Fruit fly (Drosophila melanogaster) whole organism, embryonic: ENCODE measurements around the gene Naa80.
A peak's percentile ranks its signal among the peaks of the same experiment; 100 is the strongest.

Experiments
- Bdp1 ChIP-seq: fragments of 200-800 bp; sonication (Bioruptor generic); optimal IDR thresholded peaks from 3 replicates; lab custom pipeline; 2016; ENCODE audit warnings: missing biosample characterization, missing genetic modification characterization
- CG10979 ChIP-seq: fragments of 200-800 bp; sonication (Bioruptor generic); optimal IDR thresholded peaks from 2 replicates; lab custom pipeline; 2018; ENCODE audit warnings: missing biosample characterization, mild to moderate bottlenecking, missing genetic modification characterization, moderate library complexity
- CG11085 ChIP-seq: fragments of 200-800 bp; sonication (Bioruptor generic); IDR thresholded peaks from 2 replicates; pipeline ENCODE4 v1.3.6; 2022; ENCODE audit warnings: missing biosample characterization, missing genetic modification characterization
- CG12155 ChIP-seq: fragments of 200-800 bp; sonication (Bioruptor generic); optimal IDR thresholded peaks from 3 replicates; lab custom pipeline; 2016; ENCODE audit warnings: missing biosample characterization, missing genetic modification characterization
- CG12219 ChIP-seq: fragments of 200-800 bp; sonication (Bioruptor generic); optimal IDR thresholded peaks from 3 replicates; lab custom pipeline; 2018; ENCODE audit warnings: missing biosample characterization, mild to moderate bottlenecking, missing genetic modification characterization
- CG12659 ChIP-seq: fragments of 200-800 bp; sonication (Bioruptor generic); optimal IDR thresholded peaks from 3 replicates; lab custom pipeline; 2017; ENCODE audit warnings: mild to moderate bottlenecking, missing biosample characterization, missing genetic modification reagents, missing genetic modification characterization
- CG12942 ChIP-seq: fragments of 200-800 bp; sonication (Bioruptor generic); optimal IDR thresholded peaks from 3 replicates; lab custom pipeline; 2016; ENCODE audit warnings: missing biosample characterization, missing genetic modification characterization
- CG14050 ChIP-seq: fragments of 200-800 bp; sonication (Bioruptor generic); IDR thresholded peaks from 3 replicates; pipeline ENCODE4 v1.3.6; 2022; ENCODE audit warnings: missing biosample characterization, missing genetic modification characterization
- CG15479 ChIP-seq: fragments of 200-800 bp; sonication (Bioruptor generic); optimal IDR thresholded peaks from 3 replicates; lab custom pipeline; 2019; ENCODE audit warnings: missing biosample characterization, mild to moderate bottlenecking, missing genetic modification characterization, moderate library complexity
- CG1603 ChIP-seq: fragments of 200-800 bp; sonication (Bioruptor generic); optimal IDR thresholded peaks from 2 replicates; lab custom pipeline; 2019; ENCODE audit warnings: missing biosample characterization, mild to moderate bottlenecking, missing genetic modification characterization, moderate library complexity
- CG2120 ChIP-seq: fragments of 200-800 bp; sonication (Bioruptor generic); optimal IDR thresholded peaks from 3 replicates; lab custom pipeline; 2016; ENCODE audit warnings: missing biosample characterization, missing genetic modification characterization
- CG31441 ChIP-seq: fragments of 200-800 bp; sonication (Bioruptor generic); IDR thresholded peaks from 2 replicates; pipeline ENCODE4 v1.3.6; 2022; ENCODE audit warnings: missing biosample characterization, missing genetic modification characterization
- CG3407 ChIP-seq: fragments of 200-800 bp; sonication (Bioruptor generic); optimal IDR thresholded peaks from 2 replicates; lab custom pipeline; 2018; ENCODE audit warnings: missing biosample characterization, mild to moderate bottlenecking, missing genetic modification characterization
- CG42726 ChIP-seq: fragments of 200-800 bp; sonication (Bioruptor generic); IDR thresholded peaks from 2 replicates; pipeline ENCODE4 v1.3.6; 2022; ENCODE audit warnings: missing biosample characterization, missing genetic modification characterization; ENCODE audit not compliant: partially characterized antibody
- CG4730 ChIP-seq: fragments of 200-800 bp; sonication (Bioruptor generic); IDR thresholded peaks from 2 replicates; pipeline ENCODE4 v1.3.6; 2022; ENCODE audit warnings: missing biosample characterization, missing genetic modification characterization
- CG6765 ChIP-seq: fragments of 200-800 bp; sonication (Bioruptor generic); optimal IDR thresholded peaks from 3 replicates; lab custom pipeline; 2017; ENCODE audit warnings: missing biosample characterization, mild to moderate bottlenecking, missing genetic modification characterization
- CG7271 ChIP-seq: fragments of 200-800 bp; sonication (Bioruptor generic); optimal IDR thresholded peaks from 2 replicates; lab custom pipeline; 2018; ENCODE audit warnings: missing biosample characterization, mild to moderate bottlenecking, missing genetic modification characterization, moderate library complexity
- CG7987 ChIP-seq: fragments of 200-800 bp; sonication (Bioruptor generic); optimal IDR thresholded peaks from 2 replicates; lab custom pipeline; 2018; ENCODE audit warnings: missing biosample characterization, mild to moderate bottlenecking, missing genetic modification characterization, moderate library complexity
- CG8359 ChIP-seq: fragments of 200-800 bp; sonication (Bioruptor generic); optimal IDR thresholded peaks from 2 replicates; lab custom pipeline; 2017; ENCODE audit warnings: missing biosample characterization, mild to moderate bottlenecking, missing genetic modification characterization, borderline replicate concordance
- Dbx ChIP-seq: fragments of 200-800 bp; sonication (Bioruptor generic); IDR thresholded peaks from 3 replicates; pipeline ENCODE4 v1.3.6; 2022; ENCODE audit warnings: missing biosample characterization, missing genetic modification characterization
- Dref ChIP-seq: fragments of 200-800 bp; sonication (Bioruptor generic); IDR thresholded peaks from 2 replicates; pipeline ENCODE4 v1.3.6; 2022; ENCODE audit warnings: missing biosample characterization, missing genetic modification characterization
- Ets65A ChIP-seq: fragments of 200-800 bp; sonication (Bioruptor generic); peaks from one replicate; lab custom pipeline; 2016; ENCODE audit warnings: missing biosample characterization, missing genetic modification characterization
- Gsc ChIP-seq: fragments of 200-800 bp; sonication (Bioruptor generic); IDR thresholded peaks from 2 replicates; pipeline ENCODE4 v1.3.6; 2022; ENCODE audit warnings: missing biosample characterization, missing genetic modification characterization
- HLH4C ChIP-seq: fragments of 200-800 bp; sonication (Bioruptor generic); IDR thresholded peaks from 3 replicates; pipeline ENCODE4 v1.3.6; 2022; ENCODE audit warnings: missing biosample characterization, missing genetic modification characterization; ENCODE audit not compliant: partially characterized antibody
- Hr78 ChIP-seq, 2 experiments: fragments of 200-800 bp in 1 of 2; fragments of >200 bp in 1 of 2; sonication (Bioruptor generic) in 1 of 2; optimal IDR thresholded peaks; 2 replicates each; lab custom pipeline; 2017 to 2019; ENCODE audit warnings: missing biosample characterization in 2 of 2, missing genetic modification characterization in 2 of 2, mild to moderate bottlenecking in 1 of 2, moderate library complexity in 1 of 2
- Lhr ChIP-seq: fragments of 200-800 bp; sonication (Bioruptor generic); optimal IDR thresholded peaks from 3 replicates; lab custom pipeline; 2017; ENCODE audit warnings: mild to moderate bottlenecking, missing biosample characterization, missing genetic modification reagents, missing genetic modification characterization
- Max ChIP-seq: fragments of 200-800 bp; sonication (Bioruptor generic); optimal IDR thresholded peaks from 2 replicates; lab custom pipeline; 2016; ENCODE audit warnings: missing biosample characterization, mild to moderate bottlenecking, missing genetic modification characterization
- Med ChIP-seq: fragments of 200-800 bp; sonication (Bioruptor generic); peaks from one replicate; lab custom pipeline; 2016; ENCODE audit warnings: missing biosample characterization, missing genetic modification characterization, mild to moderate bottlenecking, inconsistent platforms, moderate library complexity
- Mes4 ChIP-seq: fragments of 200-800 bp; sonication (Bioruptor generic); optimal IDR thresholded peaks from 2 replicates; lab custom pipeline; 2016; ENCODE audit warnings: missing biosample characterization, missing genetic modification characterization
- NC2α ChIP-seq: fragments of 200-800 bp; sonication (Bioruptor generic); optimal IDR thresholded peaks from 2 replicates; lab custom pipeline; 2016; ENCODE audit warnings: missing biosample characterization, missing genetic modification characterization
- Oaz ChIP-seq: fragments of 200-800 bp; sonication (Bioruptor generic); IDR thresholded peaks from 2 replicates; pipeline ENCODE4 v1.3.6; 2022; ENCODE audit warnings: missing biosample characterization, missing genetic modification characterization
- Optix ChIP-seq: fragments of 200-800 bp; sonication (Bioruptor generic); IDR thresholded peaks from 3 replicates; pipeline ENCODE4 v1.3.6; 2022; ENCODE audit warnings: missing biosample characterization, missing genetic modification characterization
- Sry-δ ChIP-seq: fragments of 200-800 bp; sonication (Bioruptor generic); optimal IDR thresholded peaks from 2 replicates; lab custom pipeline; 2016; ENCODE audit warnings: missing biosample characterization, missing genetic modification characterization
- Usf ChIP-seq: fragments of 200-800 bp; sonication (Bioruptor generic); optimal IDR thresholded peaks from 2 replicates; lab custom pipeline; 2017; ENCODE audit warnings: missing genotype, missing biosample characterization, missing genetic modification characterization
- bigmax ChIP-seq: fragments of 200-800 bp; sonication (Bioruptor generic); optimal IDR thresholded peaks from 2 replicates; lab custom pipeline; 2018; ENCODE audit warnings: missing biosample characterization, mild to moderate bottlenecking, missing genetic modification characterization
- cad ChIP-seq: fragments of >200 bp; optimal IDR thresholded peaks from 2 replicates; lab custom pipeline; 2017; ENCODE audit warnings: missing biosample characterization, missing genetic modification characterization
- dimm ChIP-seq: fragments of 200-800 bp; sonication (Bioruptor generic); IDR thresholded peaks from 2 replicates; pipeline ENCODE4 v1.3.6; 2022; ENCODE audit warnings: missing biosample characterization, missing genetic modification characterization
- dpn ChIP-seq, 2 experiments: fragments of 200-800 bp; sonication (Bioruptor generic); optimal IDR thresholded peaks; 3 replicates each; lab custom pipeline; 2016; ENCODE audit warnings: missing biosample characterization in 2 of 2, missing genetic modification characterization in 2 of 2
- gsb ChIP-seq: fragments of 200-800 bp; sonication (Bioruptor generic); IDR thresholded peaks from 2 replicates; pipeline ENCODE4 v1.3.6; 2022; ENCODE audit warnings: missing biosample characterization, missing genetic modification characterization
- h ChIP-seq: fragments of >200 bp; optimal IDR thresholded peaks from 2 replicates; lab custom pipeline; 2017
- hb ChIP-seq: fragments of 200-800 bp; sonication (Bioruptor generic); IDR thresholded peaks from 3 replicates; pipeline ENCODE4 v1.3.6; 2022; ENCODE audit warnings: missing biosample characterization, missing genetic modification characterization; ENCODE audit not compliant: partially characterized antibody
- row ChIP-seq: fragments of 200-800 bp; sonication (Bioruptor generic); IDR thresholded peaks from 3 replicates; pipeline ENCODE4 v1.3.6; 2022; ENCODE audit warnings: missing biosample characterization, missing genetic modification characterization
- salm ChIP-seq: fragments of 200-800 bp; sonication (Bioruptor generic); optimal IDR thresholded peaks from 2 replicates; lab custom pipeline; 2018; ENCODE audit warnings: missing biosample characterization, mild to moderate bottlenecking, missing genetic modification characterization
- sim ChIP-seq: fragments of 200-800 bp; sonication (Bioruptor generic); IDR thresholded peaks from 2 replicates; pipeline ENCODE4 v1.3.6; 2022; ENCODE audit warnings: missing biosample characterization, missing genetic modification characterization
- tap ChIP-seq: fragments of 200-800 bp; optimal IDR thresholded peaks from 3 replicates; lab custom pipeline; 2019; ENCODE audit warnings: missing biosample characterization, mild to moderate bottlenecking, missing genetic modification characterization, moderate library complexity
- twi ChIP-seq: fragments of 200-800 bp; optimal IDR thresholded peaks from 2 replicates; lab custom pipeline; 2019; ENCODE audit warnings: missing biosample characterization, mild to moderate bottlenecking, missing genetic modification characterization, moderate library complexity
- usp ChIP-seq: fragments of >200 bp; optimal IDR thresholded peaks from 2 replicates; lab custom pipeline; 2017; ENCODE audit warnings: missing biosample characterization, missing genetic modification characterization
- wor ChIP-seq: fragments of 200-800 bp; sonication (Bioruptor generic); IDR thresholded peaks from 2 replicates; pipeline ENCODE4 v1.3.6; 2022; ENCODE audit warnings: missing biosample characterization, missing genetic modification characterization
- zen ChIP-seq: fragments of 200-800 bp; sonication (Bioruptor generic); optimal IDR thresholded peaks from 3 replicates; lab custom pipeline; 2018; ENCODE audit warnings: missing biosample characterization, mild to moderate bottlenecking, missing genetic modification characterization, moderate library complexity

Gene Naa80

DNA sequence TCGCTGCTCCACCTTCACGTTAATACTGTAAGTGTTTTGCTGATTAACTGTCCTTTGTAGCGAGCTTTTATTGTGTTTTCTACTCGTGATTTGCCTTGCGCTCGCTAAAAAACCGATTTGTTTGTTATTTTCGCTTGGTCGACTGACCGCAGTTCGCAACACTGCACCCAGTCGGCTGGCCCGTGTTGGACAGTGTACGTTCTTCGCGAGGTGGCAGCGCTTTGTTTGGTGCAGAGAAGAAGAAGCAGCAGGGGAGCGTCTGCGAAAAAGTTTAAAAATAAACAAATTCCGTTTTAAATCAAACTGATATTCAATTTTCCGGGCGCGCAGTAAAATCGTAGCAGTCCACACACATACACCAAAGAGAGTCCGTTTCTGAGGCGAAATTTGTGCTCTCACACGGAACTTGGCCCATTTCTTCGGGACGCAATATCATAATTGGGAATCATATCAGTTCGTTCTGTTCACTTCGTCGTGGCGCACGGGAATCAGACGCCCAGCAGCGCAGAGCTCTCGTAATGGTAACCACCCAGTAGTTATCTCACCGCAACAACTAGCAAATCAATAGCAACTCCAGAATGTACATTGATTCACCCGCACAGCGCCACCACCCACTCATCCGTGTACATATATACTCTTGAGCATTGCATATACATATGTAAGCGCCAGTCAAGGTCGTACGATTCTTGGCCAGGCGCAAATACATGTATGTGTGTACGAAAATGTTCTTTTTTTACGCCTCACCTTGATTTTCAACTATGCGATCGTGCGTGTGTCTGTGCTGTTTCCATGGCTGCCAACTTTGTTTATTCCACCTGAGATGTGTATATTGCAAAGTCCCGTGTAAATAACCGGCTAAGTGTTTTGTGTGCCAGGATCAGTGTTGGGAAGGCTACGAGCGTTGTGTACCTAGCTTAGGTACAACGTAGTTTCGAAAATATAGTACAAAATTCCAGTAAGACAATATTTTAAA is at the start of gene Naa80 (continued):
- TF ChIP-seq CG4730 (GFP tag; lab: Robert Waterston, UW): no peak
- no peak for TF ChIP-seq wor (GFP tag; lab: Robert Waterston, UW)
- TF ChIP-seq Med (GFP tag; lab: Kevin White, UChicago): peak; percentile 99
- no peak; the same call in 1 of the 2 replicates for TF ChIP-seq gsb
- TF ChIP-seq CG42726 (GFP tag; lab: Robert Waterston, UW): peak; percentile 65
- peak; percentile 57 for TF ChIP-seq NC2α
- peak; percentile 89 for TF ChIP-seq CG12659 (GFP tag; lab: Kevin White, UChicago)
- peak; percentile 48; the same call in 2 of the 3 replicates for TF ChIP-seq row (GFP tag; lab: Robert Waterston, UW)
- no peak; the same call in 2 of the 3 replicates for TF ChIP-seq hb (GFP tag; lab: Robert Waterston, UW)
- peak; percentile 15 for TF ChIP-seq zen (tag; lab: Kevin White, UChicago)
- 0 out of 3 replicates have a peak, but pooled peaks have one; percentile 23 for TF ChIP-seq HLH4C (GFP tag; lab: Robert Waterston, UW)
- peak; percentile 84 for TF ChIP-seq CG1603
- TF ChIP-seq CG3407 (GFP tag; lab: Kevin White, UChicago): no peak
- peak; percentile 50 for TF ChIP-seq Dref
- TF ChIP-seq Gsc: no peak
- no peak for TF ChIP-seq CG15479 (GFP tag; lab: Kevin White, UChicago)
- TF ChIP-seq CG2120: peak; percentile 89
- peak; percentile 57 for TF ChIP-seq Max (GFP tag; lab: Kevin White, UChicago)
- TF ChIP-seq Optix: no peak
- no peak; the same call in 2 of the 3 replicates for TF ChIP-seq CG14050
- TF ChIP-seq Hr78 (GFP tag; optimal IDR thresholded peaks at IDR 0.05; lab: Kevin White, UChicago): no peak
- peak; percentile 95 for TF ChIP-seq Ets65A (GFP tag; lab: Kevin White, UChicago)
- TF ChIP-seq Mes4 (GFP tag; lab: Kevin White, UChicago): peak; percentile 45
- no peak for TF ChIP-seq usp (GFP tag; lab: Kevin White, UChicago)
- TF ChIP-seq CG8359 (GFP tag; lab: Kevin White, UChicago): no peak
- TF ChIP-seq dimm (GFP tag; lab: Robert Waterston, UW): no peak
- TF ChIP-seq cad (GFP tag; lab: Kevin White, UChicago): no peak
- TF ChIP-seq twi (tag; lab: Kevin White, UChicago): peak; percentile 5
- peak; percentile 10 for TF ChIP-seq Usf
- peak; percentile 69 for TF ChIP-seq CG12942 (GFP tag; lab: Kevin White, UChicago)
- TF ChIP-seq salm (tag; lab: Kevin White, UChicago): no peak
- no peak for TF ChIP-seq CG7271 (tag; lab: Kevin White, UChicago)
- TF ChIP-seq Oaz (GFP tag; lab: Robert Waterston, UW): no peak
- TF ChIP-seq CG10979: peak; percentile 21
- TF ChIP-seq Sry-δ: peak; percentile 54
- TF ChIP-seq CG7987: peak; percentile 66
- peak; percentile 77 for TF ChIP-seq dpn (GFP tag; optimal IDR thresholded peaks at IDR 0.05; lab: Kevin White, UChicago)
- TF ChIP-seq CG31441 (GFP tag; lab: Robert Waterston, UW): no peak; the same call in 1 of the 2 replicates
- peak; percentile 78 for TF ChIP-seq Dbx (GFP tag; lab: Robert Waterston, UW)
- peak; percentile 16 for TF ChIP-seq Lhr
- TF ChIP-seq CG12219: no peak
- TF ChIP-seq h: no peak
- no peak for TF ChIP-seq sim
- peak; percentile 58 for TF ChIP-seq Bdp1 (GFP tag; lab: Kevin White, UChicago)
- TF ChIP-seq tap: no peak
- TF ChIP-seq bigmax: peak; percentile 40
- TF ChIP-seq CG11085 (GFP tag; lab: Robert Waterston, UW): peak; percentile 8; the same call in 1 of the 2 replicates
- peak; percentile 74 for TF ChIP-seq CG12155 (GFP tag; lab: Kevin White, UChicago)
- peak; percentile 35 for TF ChIP-seq CG6765 (GFP tag; lab: Kevin White, UChicago)
